Worm (Caenorhabditis elegans) whole organism, L1 larva: ENCODE data around the gene R11H6.2.
A peak's percentile ranks its signal among the peaks of the same experiment; 100 is the strongest.

Experiments used
- C34B4.2 ChIP-seq: sonication (generic microtip); optimal IDR thresholded peaks from 2 replicates; lab custom pipeline; 2017; ENCODE audit warnings: mild to moderate bottlenecking, missing genetic modification characterization, missing compliant biosample characterization
- F16B12.6 ChIP-seq: fragments of 150-350 bp; optimal IDR thresholded peaks from 2 replicates; lab custom pipeline; 2014; ENCODE audit warnings: missing biosample characterization, missing genetic modification characterization
- Y116A8C.19 ChIP-seq: sonication (generic microtip); optimal IDR thresholded peaks from 2 replicates; lab custom pipeline; 2016; ENCODE audit warnings: missing compliant biosample characterization, missing genetic modification characterization, borderline replicate concordance
- aha-1 ChIP-seq: fragments of 150-350 bp; optimal IDR thresholded peaks from 2 replicates; lab custom pipeline; 2014; ENCODE audit warnings: missing biosample characterization, missing genetic modification characterization
- aly-2 ChIP-seq: fragments of 150-350 bp; optimal IDR thresholded peaks from 2 replicates; lab custom pipeline; 2014; ENCODE audit warnings: missing biosample characterization, missing genetic modification characterization
- ama-1 ChIP-seq: fragments of 150-350 bp; optimal IDR thresholded peaks from 2 replicates; lab custom pipeline; 2014
- ceh-63 ChIP-seq: fragments of 200-800 bp; sonication (Bioruptor generic); optimal IDR thresholded peaks from 2 replicates; lab custom pipeline; 2018; ENCODE audit warnings: mild to moderate bottlenecking, missing genetic modification characterization, missing compliant biosample characterization
- ceh-8 ChIP-seq: fragments of 200-800 bp; sonication (Bioruptor generic); optimal IDR thresholded peaks from 2 replicates; lab custom pipeline; 2018; ENCODE audit warnings: mild to moderate bottlenecking, missing genetic modification characterization, moderate library complexity, missing compliant biosample characterization
- ceh-82 ChIP-seq, 3 experiments: fragments of 150-350 bp in 1 of 3; sonication (generic microtip) in 2 of 3; optimal IDR thresholded peaks; 2 replicates each; lab custom pipeline; 2014 to 2017; ENCODE audit warnings: missing biosample characterization in 3 of 3, missing genetic modification characterization in 3 of 3
- dpl-1 ChIP-seq, 3 experiments: fragments of 150-350 bp in 2 of 3; sonication (generic microtip) in 1 of 3; optimal IDR thresholded peaks; 2 replicates each; lab custom pipeline; 2014 to 2017; ENCODE audit warnings: missing biosample characterization in 3 of 3, missing genetic modification characterization in 3 of 3, missing genetic modification reagents in 3 of 3
- dsc-1 ChIP-seq: sonication (generic microtip); optimal IDR thresholded peaks from 2 replicates; lab custom pipeline; 2016; ENCODE audit warnings: mild to moderate bottlenecking, missing genetic modification characterization, missing compliant biosample characterization
- efl-1 ChIP-seq, 4 experiments: fragments of 150-350 bp; optimal IDR thresholded peaks in 3 of 4; peaks in 1 of 4; 1 replicate in 1 of 4; 2 replicates in 3 of 4; lab custom pipeline; 2014; ENCODE audit warnings: missing biosample characterization in 2 of 4, missing genetic modification characterization in 2 of 4, missing genetic modification reagents in 2 of 4
- efl-3 ChIP-seq: fragments of 200-800 bp; sonication (Bioruptor generic); optimal IDR thresholded peaks from 2 replicates; lab custom pipeline; 2018; ENCODE audit warnings: mild to moderate bottlenecking, missing genetic modification characterization, missing compliant biosample characterization
- egl-13 ChIP-seq: sonication (generic microtip); optimal IDR thresholded peaks from 2 replicates; lab custom pipeline; 2016; ENCODE audit warnings: missing genotype, missing genetic modification reagents, missing genetic modification characterization, missing compliant biosample characterization
- egl-27 ChIP-seq, 2 experiments: fragments of 150-350 bp in 1 of 2; sonication (generic microtip); optimal IDR thresholded peaks; 3 replicates each; lab custom pipeline; 2017 to 2018; ENCODE audit warnings: missing biosample characterization in 2 of 2, missing genetic modification characterization in 2 of 2, missing genetic modification reagents in 2 of 2
- ets-5 ChIP-seq: fragments of 200-800 bp; sonication (Bioruptor generic); IDR thresholded peaks from 2 replicates; pipeline ENCODE4 v1.3.6; 2022; ENCODE audit warnings: missing genetic modification characterization, missing compliant biosample characterization
- fkh-10 ChIP-seq: sonication (generic microtip); optimal IDR thresholded peaks from 2 replicates; lab custom pipeline; 2017; ENCODE audit warnings: missing biosample characterization, missing genetic modification reagents, missing genetic modification characterization
- fkh-4 ChIP-seq: sonication (generic microtip); optimal IDR thresholded peaks from 2 replicates; lab custom pipeline; 2016; ENCODE audit warnings: missing compliant biosample characterization, missing genetic modification characterization, borderline replicate concordance
- fos-1 ChIP-seq: fragments of 150-350 bp; optimal IDR thresholded peaks from 2 replicates; lab custom pipeline; 2014; ENCODE audit warnings: missing biosample characterization, missing genetic modification characterization
- grh-1 ChIP-seq: fragments of 200-800 bp; sonication (Bioruptor generic); IDR thresholded peaks from 2 replicates; pipeline ENCODE4 v1.3.6; 2022; ENCODE audit warnings: missing genetic modification reagents, missing genetic modification characterization, missing compliant biosample characterization
- hlh-17 ChIP-seq: fragments of 200-800 bp; sonication (Bioruptor generic); optimal IDR thresholded peaks from 2 replicates; lab custom pipeline; 2018; ENCODE audit warnings: missing genetic modification characterization, mild to moderate bottlenecking, missing compliant biosample characterization, moderate library complexity, borderline replicate concordance
- hlh-4 ChIP-seq: sonication (generic microtip); optimal IDR thresholded peaks from 2 replicates; lab custom pipeline; 2016; ENCODE audit warnings: mild to moderate bottlenecking, missing genetic modification characterization, missing compliant biosample characterization
- hpl-2 ChIP-seq: fragments of 150-350 bp; optimal IDR thresholded peaks from 2 replicates; lab custom pipeline; 2014; ENCODE audit warnings: missing biosample characterization, missing genetic modification reagents, missing genetic modification characterization
- irx-1 ChIP-seq: sonication (generic microtip); optimal IDR thresholded peaks from 2 replicates; lab custom pipeline; 2016; ENCODE audit warnings: missing genetic modification characterization, missing compliant biosample characterization
- isw-1 ChIP-seq: fragments of 200-800 bp; sonication (Bioruptor generic); IDR thresholded peaks from 2 replicates; pipeline ENCODE4 v1.3.6; 2022; ENCODE audit warnings: missing genetic modification characterization, missing compliant biosample characterization
- lin-14 ChIP-seq: fragments of 200-800 bp; sonication (Bioruptor generic); optimal IDR thresholded peaks from 2 replicates; lab custom pipeline; 2018; ENCODE audit warnings: mild to moderate bottlenecking, missing genetic modification characterization, moderate library complexity, missing compliant biosample characterization
- lin-35 ChIP-seq, 2 experiments: fragments of 150-350 bp; optimal IDR thresholded peaks; 2 replicates each; lab custom pipeline; 2014; ENCODE audit warnings: missing biosample characterization in 2 of 2, missing genetic modification characterization in 2 of 2, missing genetic modification reagents in 2 of 2
- lin-39 ChIP-seq: fragments of 150-350 bp; optimal IDR thresholded peaks from 2 replicates; lab custom pipeline; 2014; ENCODE audit warnings: missing biosample characterization, missing genetic modification reagents, missing genetic modification characterization
- mdl-1 ChIP-seq, 2 experiments: fragments of 150-350 bp; optimal IDR thresholded peaks; 2 replicates each; lab custom pipeline; 2014 to 2017; ENCODE audit warnings: missing biosample characterization in 2 of 2, missing genetic modification characterization in 2 of 2, inconsistent platforms in 1 of 2
- mef-2 ChIP-seq: fragments of 150-350 bp; optimal IDR thresholded peaks from 2 replicates; lab custom pipeline; 2014; ENCODE audit warnings: missing biosample characterization, missing genetic modification characterization
- nhr-11 ChIP-seq: fragments of 150-350 bp; optimal IDR thresholded peaks from 2 replicates; lab custom pipeline; 2014; ENCODE audit warnings: missing biosample characterization, missing genetic modification characterization
- nhr-20 ChIP-seq: sonication (generic microtip); optimal IDR thresholded peaks from 2 replicates; lab custom pipeline; 2016; ENCODE audit warnings: mild to moderate bottlenecking, missing genetic modification characterization, missing compliant biosample characterization
- nhr-237 ChIP-seq: fragments of 150-350 bp; optimal IDR thresholded peaks from 2 replicates; lab custom pipeline; 2014; ENCODE audit warnings: missing biosample characterization, missing genetic modification characterization
- nhr-28 ChIP-seq: fragments of 150-350 bp; optimal IDR thresholded peaks from 2 replicates; lab custom pipeline; 2014; ENCODE audit warnings: missing biosample characterization, missing genetic modification characterization
- nhr-47 ChIP-seq: sonication (generic microtip); optimal IDR thresholded peaks from 2 replicates; lab custom pipeline; 2016; ENCODE audit warnings: mild to moderate bottlenecking, missing genetic modification characterization, moderate library complexity, missing compliant biosample characterization
- nhr-71 ChIP-seq: sonication (generic microtip); optimal IDR thresholded peaks from 2 replicates; lab custom pipeline; 2016; ENCODE audit warnings: mild to moderate bottlenecking, missing genetic modification characterization, moderate library complexity, missing compliant biosample characterization
- nhr-77 ChIP-seq: fragments of 150-350 bp; optimal IDR thresholded peaks from 2 replicates; lab custom pipeline; 2014; ENCODE audit warnings: missing biosample characterization, missing genetic modification characterization
- nhr-84 ChIP-seq: sonication (generic microtip); optimal IDR thresholded peaks from 2 replicates; lab custom pipeline; 2017; ENCODE audit warnings: missing biosample characterization, missing genetic modification characterization
- nhr-90 ChIP-seq: sonication (generic microtip); optimal IDR thresholded peaks from 2 replicates; lab custom pipeline; 2016; ENCODE audit warnings: mild to moderate bottlenecking, missing genetic modification characterization, missing compliant biosample characterization; ENCODE audit not compliant: poor library complexity
- pag-3 ChIP-seq: sonication (generic microtip); optimal IDR thresholded peaks from 2 replicates; lab custom pipeline; 2017; ENCODE audit warnings: missing genetic modification characterization, mild to moderate bottlenecking, missing compliant biosample characterization, antibody characterized with exemption, borderline replicate concordance; ENCODE audit not compliant: insufficient read depth
- pax-3 ChIP-seq: fragments of 200-800 bp; sonication (Bioruptor generic); optimal IDR thresholded peaks from 2 replicates; lab custom pipeline; 2018; ENCODE audit warnings: mild to moderate bottlenecking, missing genetic modification characterization, moderate library complexity, missing compliant biosample characterization
- pqm-1 ChIP-seq: sonication (generic microtip); optimal IDR thresholded peaks from 3 replicates; lab custom pipeline; 2017; ENCODE audit warnings: missing biosample characterization, missing genetic modification characterization
- skn-1 ChIP-seq: fragments of 150-350 bp; optimal IDR thresholded peaks from 2 replicates; lab custom pipeline; 2014; ENCODE audit warnings: missing biosample characterization, missing genetic modification characterization
- snu-23 ChIP-seq: sonication (generic microtip); optimal IDR thresholded peaks from 2 replicates; lab custom pipeline; 2016; ENCODE audit warnings: missing genetic modification characterization, missing compliant biosample characterization
- sox-4 ChIP-seq: sonication (generic microtip); optimal IDR thresholded peaks from 2 replicates; lab custom pipeline; 2016; ENCODE audit warnings: missing genetic modification characterization, missing compliant biosample characterization
- sup-37 ChIP-seq: fragments of 200-800 bp; sonication (Bioruptor generic); optimal IDR thresholded peaks from 2 replicates; lab custom pipeline; 2018; ENCODE audit warnings: mild to moderate bottlenecking, missing genetic modification characterization, missing compliant biosample characterization
- tbx-2 ChIP-seq: sonication (generic microtip); optimal IDR thresholded peaks from 2 replicates; lab custom pipeline; 2016; ENCODE audit warnings: missing genetic modification characterization, missing compliant biosample characterization
- unc-130 ChIP-seq: fragments of 150-350 bp; optimal IDR thresholded peaks from 2 replicates; lab custom pipeline; 2017; ENCODE audit warnings: missing biosample characterization, missing genetic modification characterization, inconsistent platforms
- unc-98 ChIP-seq: fragments of 200-800 bp; sonication (Bioruptor generic); IDR thresholded peaks from 2 replicates; pipeline ENCODE4 v1.3.6; 2022; ENCODE audit warnings: missing genetic modification characterization, missing compliant biosample characterization
- vab-15 ChIP-seq: sonication (generic microtip); optimal IDR thresholded peaks from 2 replicates; lab custom pipeline; 2017; ENCODE audit warnings: missing genotype, mild to moderate bottlenecking, missing genetic modification characterization, missing compliant biosample characterization
- xbp-1 ChIP-seq: sonication (generic microtip); optimal IDR thresholded peaks from 2 replicates; lab custom pipeline; 2016; ENCODE audit warnings: missing genetic modification characterization, missing compliant biosample characterization
- zip-4 ChIP-seq: fragments of 200-800 bp; sonication (Bioruptor generic); optimal IDR thresholded peaks from 2 replicates; lab custom pipeline; 2018; ENCODE audit warnings: mild to moderate bottlenecking, missing genetic modification characterization, moderate library complexity, missing compliant biosample characterization
- ztf-4 ChIP-seq: fragments of 150-350 bp; optimal IDR thresholded peaks from 2 replicates; lab custom pipeline; 2014; ENCODE audit warnings: missing biosample characterization, missing genetic modification characterization

Gene R11H6.2

ce11 chrV:14612168-14612567, 14.4 kb downstream of the R11H6.2 start, which contains the start of the genes R11H6.5 and ccnk-1 (continued):
- TF ChIP-seq unc-130 (peak; percentile 66), sup-37 (GFP tag; lab: Kevin White, UChicago) (no peak), grh-1 (no peak), nhr-90 (tag; lab: Kevin White, UChicago) (no peak), irx-1 (tag; lab: Kevin White, UChicago) (no peak), pax-3 (no peak), Y116A8C.19 (tag; lab: Kevin White, UChicago) (no peak), F16B12.6 (peak; percentile 85), nhr-47 (tag; lab: Kevin White, UChicago) (no peak), skn-1 (no peak), isw-1 (GFP tag; lab: Robert Waterston, UW) (no peak), mdl-1 (tag; optimal IDR thresholded peaks at IDR 0.05; lab: Kevin White, UChicago) (peak in 1 of 2 experiments; percentile 23), zip-4 (GFP tag; lab: Kevin White, UChicago) (no peak), C34B4.2 (tag; lab: Kevin White, UChicago) (no peak), aly-2 (no peak), pqm-1 (no peak), fos-1 (tag; lab: Kevin White, UChicago) (peak; percentile 12), pag-3 (tag; lab: Kevin White, UChicago) (no peak), ztf-4 (tag; lab: Kevin White, UChicago) (no peak), nhr-237 (tag; lab: Kevin White, UChicago) (no peak), xbp-1 (peak; percentile 20), aha-1 (no peak), unc-98 (GFP tag; lab: Robert Waterston, UW) (no peak), nhr-71 (tag; lab: Kevin White, UChicago) (no peak), nhr-20 (peak; percentile 44), hpl-2 (GFP tag; lab: Kevin White, UChicago) (no peak), sox-4 (no peak), fkh-10 (GFP tag; lab: Kevin White, UChicago) (no peak), ama-1 (lab: Kevin White, UChicago) (no peak), egl-13 (tag; lab: Kevin White, UChicago) (no peak), lin-35 (GFP tag; optimal IDR thresholded peaks at IDR 0.05; lab: Kevin White, UChicago) (peak; percentile 53 to 75), nhr-28 (tag; lab: Kevin White, UChicago) (no peak), hlh-4 (tag; lab: Kevin White, UChicago) (no peak), fkh-4 (tag; lab: Kevin White, UChicago) (no peak), dsc-1 (tag; lab: Kevin White, UChicago) (no peak), ceh-8 (GFP tag; lab: Kevin White, UChicago) (no peak), nhr-11 (tag; lab: Kevin White, UChicago) (no peak), egl-27 (tag; optimal IDR thresholded peaks at IDR 0.05; lab: Kevin White, UChicago) (no peak), ets-5 (GFP tag; lab: Robert Waterston, UW) (no peak), mef-2 (tag; lab: Kevin White, UChicago) (no peak), efl-3 (no peak), snu-23 (GFP tag; lab: Kevin White, UChicago) (peak; percentile 65), ceh-63 (GFP tag; lab: Kevin White, UChicago) (no peak), hlh-17 (GFP tag; lab: Kevin White, UChicago) (no peak), nhr-84 (tag; lab: Kevin White, UChicago) (no peak), nhr-77 (tag; lab: Kevin White, UChicago) (no peak), lin-14 (GFP tag; lab: Kevin White, UChicago) (peak; percentile 56), ceh-82 (tag; optimal IDR thresholded peaks at IDR 0.05; lab: Kevin White, UChicago) (peak in 1 of 3 experiments; percentile 18), dpl-1 (GFP tag; optimal IDR thresholded peaks at IDR 0.05; lab: Kevin White, UChicago) (peak; percentile 38 to 73 (median 51)), tbx-2 (tag; lab: Kevin White, UChicago) (peak; percentile 31), efl-1 (optimal IDR thresholded peaks at IDR 0.05; lab: Kevin White, UChicago) (peak; percentile 60 to 61), efl-1 (GFP tag; optimal IDR thresholded peaks at IDR 0.05 in 1 of 2; lab: Kevin White, UChicago) (peak; percentile 67 to 95), lin-39 (tag; lab: Kevin White, UChicago) (no peak), vab-15 (no peak)
